Fruit fly (Drosophila melanogaster) Kc167 (cell line): Measurements from ENCODE around the gene CG13053.

Experiments
- Myc ChIP-seq: fragments of >200 bp; optimal IDR thresholded peaks from 2 replicates; lab custom pipeline; 2017; ENCODE audit warnings: missing external identifiers
- h ChIP-seq: fragments of >200 bp; optimal IDR thresholded peaks from 3 replicates; lab custom pipeline; 2018; ENCODE audit warnings: missing external identifiers
- insv ChIP-seq: fragments of >200 bp; optimal IDR thresholded peaks from 3 replicates; lab custom pipeline; 2018; ENCODE audit warnings: missing external identifiers
- psq ChIP-seq: fragments of >200 bp; optimal IDR thresholded peaks from 2 replicates; lab custom pipeline; 2017; ENCODE audit warnings: missing external identifiers
- ttk ChIP-seq: sonication (Bioruptor generic); optimal IDR thresholded peaks from 2 replicates; lab custom pipeline; 2017; ENCODE audit warnings: missing external identifiers

dm6 chr3L:16277135-16277534 is 17.6 kb upstream of the CG13053 start, which contains the start of gene CG13065:
- no peak for TF ChIP-seq psq
- TF ChIP-seq h (lab: Kevin White, UChicago) = no peak
- TF ChIP-seq ttk (lab: Kevin White, UChicago) = no peak
- TF ChIP-seq Myc (lab: Kevin White, UChicago) = no peak
- TF ChIP-seq insv (lab: Kevin White, UChicago) = no peak
